Worm (Caenorhabditis elegans): Measurements from ENCODE around the gene B0285.3.
A peak's percentile ranks its signal among the peaks of the same experiment; 100 is the strongest.

B0285.3 gene

DNA sequence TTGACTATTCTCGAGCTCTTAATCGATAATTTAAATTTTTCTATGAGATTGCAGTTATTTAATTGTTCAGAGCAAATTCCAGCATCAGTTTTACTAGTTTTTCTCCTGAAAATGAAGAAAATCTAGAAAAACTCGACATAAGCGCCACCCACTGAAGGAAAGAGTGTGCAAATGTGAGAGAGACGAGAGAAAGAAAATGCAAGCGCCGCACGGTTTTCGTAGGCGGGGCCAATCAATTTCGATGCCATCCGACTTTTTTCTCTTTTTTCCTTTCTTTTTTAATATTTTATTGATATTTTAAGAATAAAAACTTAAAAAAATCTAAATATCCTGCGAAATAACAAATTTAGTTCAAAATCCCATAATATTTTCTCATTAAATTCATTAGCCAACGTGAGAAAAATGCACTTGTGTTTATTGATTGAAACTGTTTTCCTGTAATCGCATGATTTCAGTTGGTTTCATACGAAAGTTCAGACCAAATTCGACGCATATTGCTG lies 10.5 kb downstream of the B0285.3 start, which contains the start of gene cdk-12 (continued):
- peak in 1 of 6 experiments; percentile 73 for TF ChIP-seq elt-3 (tag; optimal IDR thresholded peaks at IDR 0.05)
- TF ChIP-seq egl-27 (tag; optimal IDR thresholded peaks at IDR 0.05) = no peak
- no peak for TF ChIP-seq Y116A8C.19 (tag; optimal IDR thresholded peaks at IDR 0.05; ENCODE audit: borderline replicate concordance)
- no peak for TF ChIP-seq egl-13 (tag; optimal IDR thresholded peaks at IDR 0.05)
- no peak for TF ChIP-seq hpl-2 (GFP tag; optimal IDR thresholded peaks at IDR 0.05)
- no peak for TF ChIP-seq unc-30 (tag; optimal IDR thresholded peaks at IDR 0.05)
- no peak for TF ChIP-seq isw-1 (GFP tag; IDR thresholded peaks at IDR 0.05)
- TF ChIP-seq sup-37 (GFP tag; optimal IDR thresholded peaks at IDR 0.05) = no peak
- no peak for TF ChIP-seq grh-1 (GFP tag; IDR thresholded peaks at IDR 0.05)
- peak; percentile 51 for TF ChIP-seq nhr-47 (tag; optimal IDR thresholded peaks at IDR 0.05)
- no peak for TF ChIP-seq ama-1 (optimal IDR thresholded peaks at IDR 0.05)
- no peak for TF ChIP-seq ceh-88 (GFP tag; IDR thresholded peaks at IDR 0.05)
- peak; percentile 52 for TF ChIP-seq swsn-7 (tag; optimal IDR thresholded peaks at IDR 0.05)
- TF ChIP-seq ceh-82 (tag; optimal IDR thresholded peaks at IDR 0.05) = peak in 1 of 3 experiments; percentile 56
- TF ChIP-seq mdl-1 (tag; optimal IDR thresholded peaks at IDR 0.05) = peak in 1 of 2 experiments; percentile 34
- TF ChIP-seq pax-3 (tag; optimal IDR thresholded peaks at IDR 0.05) = no peak
- TF ChIP-seq dsc-1 (tag; optimal IDR thresholded peaks at IDR 0.05) = peak; percentile 19
- TF ChIP-seq elt-2 (tag; optimal IDR thresholded peaks at IDR 0.05) = no peak
- TF ChIP-seq ceh-63 (GFP tag; optimal IDR thresholded peaks at IDR 0.05) = no peak
- no peak for TF ChIP-seq vab-15 (tag; optimal IDR thresholded peaks at IDR 0.05)
- peak; percentile 69 for TF ChIP-seq pag-3 (tag; optimal IDR thresholded peaks at IDR 0.05; ENCODE audit: borderline replicate concordance, insufficient read depth)
- TF ChIP-seq lin-15B (tag; optimal IDR thresholded peaks at IDR 0.05) = no peak
- no peak for TF ChIP-seq nhr-76 (tag; optimal IDR thresholded peaks at IDR 0.05)
- no peak for TF ChIP-seq tlp-1 (tag; optimal IDR thresholded peaks at IDR 0.05)
- TF ChIP-seq zip-4 (GFP tag; optimal IDR thresholded peaks at IDR 0.05) = no peak
- TF ChIP-seq C04F5.9 (tag; optimal IDR thresholded peaks at IDR 0.05) = no peak
- TF ChIP-seq lin-13 (GFP tag; optimal IDR thresholded peaks at IDR 0.05) = no peak
- TF ChIP-seq C34B4.2 (tag; optimal IDR thresholded peaks at IDR 0.05) = no peak
- peak; percentile 34 for TF ChIP-seq nhr-20 (tag; optimal IDR thresholded peaks at IDR 0.05)
- TF ChIP-seq blmp-1 (tag; optimal IDR thresholded peaks at IDR 0.05) = peak; percentile 53
- TF ChIP-seq fos-1 (tag; optimal IDR thresholded peaks at IDR 0.05) = no peak
- TF ChIP-seq mep-1 (tag; optimal IDR thresholded peaks at IDR 0.05) = peak; percentile 63
- no peak for TF ChIP-seq alr-1 (tag; optimal IDR thresholded peaks at IDR 0.05; ENCODE audit: borderline replicate concordance)

DNA sequence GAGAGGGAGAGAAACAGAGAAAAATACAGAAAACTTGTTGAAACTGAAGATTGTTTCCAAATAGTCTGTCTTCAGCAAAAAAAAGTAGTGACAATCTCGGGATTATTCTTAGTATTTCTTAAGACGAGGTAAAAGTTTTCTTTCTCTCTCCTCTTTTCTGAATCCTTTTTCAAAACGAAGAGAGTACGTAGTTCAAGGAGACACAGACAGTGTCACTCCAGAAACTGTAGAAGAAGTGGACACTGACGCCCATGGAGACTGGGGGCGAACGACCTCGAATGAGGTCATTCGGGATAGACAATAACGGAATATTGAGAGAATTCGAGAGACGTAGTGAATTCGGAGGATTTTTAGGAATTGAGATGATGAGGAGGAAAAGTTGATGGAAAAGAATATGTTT lies 12.2 kb downstream of the B0285.3 start, which contains the start of gene gly-6:
Gene gly-6, minus strand, starts transcription at position 245 of the 400 bp plus-strand sequence.
- TF ChIP-seq nhr-71 (tag; optimal IDR thresholded peaks at IDR 0.05) (peak; percentile 6), blmp-1 (tag; optimal IDR thresholded peaks at IDR 0.05) (peak; percentile 90), lin-35 (GFP tag; optimal IDR thresholded peaks at IDR 0.05) (peak in 1 of 2 experiments; percentile 4), elt-3 (tag; optimal IDR thresholded peaks at IDR 0.05) (peak in 1 of 6 experiments; percentile 26), nhr-47 (tag; optimal IDR thresholded peaks at IDR 0.05) (no peak), nhr-85 (tag) (peak; percentile 82), nhr-84 (tag; optimal IDR thresholded peaks at IDR 0.05) (no peak), snu-23 (GFP tag; optimal IDR thresholded peaks at IDR 0.05) (peak; percentile 27), skn-1 (tag; optimal IDR thresholded peaks at IDR 0.05) (no peak), rnt-1 (tag; optimal IDR thresholded peaks at IDR 0.05) (peak; percentile 16), lin-13 (GFP tag; optimal IDR thresholded peaks at IDR 0.05) (no peak), lsy-2 (tag; optimal IDR thresholded peaks at IDR 0.05) (peak in 1 of 2 experiments; percentile 24), nhr-11 (tag; optimal IDR thresholded peaks at IDR 0.05) (no peak), lin-14 (GFP tag; optimal IDR thresholded peaks at IDR 0.05) (peak; percentile 63), mep-1 (tag; optimal IDR thresholded peaks at IDR 0.05) (peak; percentile 66)

Measured in whole organism, L1 larva.